Worm (Caenorhabditis elegans): ENCODE results near the gene daf-12.

Gene daf-12

ce11 chrX:10650103-10650502 lies 14.4 kb downstream of the daf-12 start:
- TF ChIP-seq K11D2.4 (GFP tag; IDR thresholded peaks at IDR 0.05), result no peak
- no peak for TF ChIP-seq lin-35 (GFP tag; optimal IDR thresholded peaks at IDR 0.05)

DNA sequence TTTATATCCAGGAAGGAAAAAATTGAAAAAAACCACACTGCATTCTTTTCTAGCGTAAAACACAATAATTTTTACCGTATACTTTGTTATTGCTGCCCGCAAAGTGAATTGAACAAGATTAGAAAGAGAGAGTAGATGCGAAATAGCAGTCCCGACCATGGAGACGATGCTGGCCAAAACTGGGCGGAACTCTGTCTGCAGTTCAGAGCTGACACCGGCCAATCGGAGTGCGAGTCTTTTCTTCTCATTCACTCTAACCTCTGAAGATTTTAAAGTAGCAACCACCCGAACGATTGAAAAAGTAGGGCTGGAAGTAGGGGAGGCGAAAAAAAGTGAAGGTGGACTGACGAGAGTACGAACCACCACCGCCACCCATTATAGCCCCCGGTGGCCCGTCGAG lies 20.9 kb downstream of the daf-12 start:
- TF ChIP-seq K12H6.12 (tag; optimal IDR thresholded peaks at IDR 0.05) (peak; percentile 72), athp-1 (tag; optimal IDR thresholded peaks at IDR 0.05) (no peak), Y79H2A.3 (GFP tag; conservative IDR thresholded peaks at IDR 0.05) (no peak), nfyb-1 (GFP tag; IDR thresholded peaks at IDR 0.05) (peak; percentile 39; the same call in 1 of the 2 replicates), zfh-2 (GFP tag; conservative IDR thresholded peaks at IDR 0.05) (peak; percentile 67), lin-40 (tag; optimal IDR thresholded peaks at IDR 0.05) (no peak)

DNA sequence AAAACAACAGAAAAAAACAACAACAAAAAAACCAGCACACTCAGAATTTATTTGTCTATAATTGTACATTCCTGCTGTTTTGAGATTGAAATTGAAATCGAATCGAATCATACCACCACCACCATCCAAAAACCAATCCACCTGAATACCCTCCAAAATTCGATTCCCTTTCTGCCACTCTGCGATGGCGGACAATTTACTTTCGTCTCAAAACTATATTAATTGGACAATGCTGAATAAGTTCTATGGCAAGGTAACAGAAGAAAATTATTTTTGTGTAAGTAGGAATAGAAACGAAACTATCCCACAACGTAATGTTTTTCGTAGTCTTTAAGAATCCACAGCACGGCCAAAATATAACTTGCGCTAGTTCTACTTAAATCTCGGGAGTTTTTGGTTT lies 23.8 kb downstream of the daf-12 start:
- TF ChIP-seq mcd-1 (GFP tag; IDR thresholded peaks at IDR 0.05) (no peak), ztf-18 (tag; optimal IDR thresholded peaks at IDR 0.05) (no peak), rcor-1 (GFP tag; IDR thresholded peaks at IDR 0.05) (no peak), madf-10 (tag; optimal IDR thresholded peaks at IDR 0.05) (no peak), aptf-2 (GFP tag; conservative IDR thresholded peaks at IDR 0.05) (no peak), hlh-12 (tag; optimal IDR thresholded peaks at IDR 0.05) (no peak), lin-35 (GFP tag; optimal IDR thresholded peaks at IDR 0.05) (no peak), mxl-1 (tag; optimal IDR thresholded peaks at IDR 0.05) (no peak), atf-7 (tag; optimal IDR thresholded peaks at IDR 0.05) (no peak), Y67H2A.10 (GFP tag; conservative IDR thresholded peaks at IDR 0.05) (no peak), aptf-3 (GFP tag; IDR thresholded peaks at IDR 0.05) (no peak), lin-26 (GFP tag; IDR thresholded peaks at IDR 0.05) (no peak), snpc-1.1 (tag; optimal IDR thresholded peaks at IDR 0.05; ENCODE audit: insufficient read depth) (no peak), die-1 (tag; optimal IDR thresholded peaks at IDR 0.05) (no peak), ZK185.1 (tag; optimal IDR thresholded peaks at IDR 0.05; ENCODE audit: poor library complexity, severe bottlenecking) (no peak), ceh-40 (GFP tag; IDR thresholded peaks at IDR 0.05) (no peak), hmg-20 (GFP tag; IDR thresholded peaks at IDR 0.05) (no peak), F10E7.11 (tag; optimal IDR thresholded peaks at IDR 0.05) (no peak)

DNA sequence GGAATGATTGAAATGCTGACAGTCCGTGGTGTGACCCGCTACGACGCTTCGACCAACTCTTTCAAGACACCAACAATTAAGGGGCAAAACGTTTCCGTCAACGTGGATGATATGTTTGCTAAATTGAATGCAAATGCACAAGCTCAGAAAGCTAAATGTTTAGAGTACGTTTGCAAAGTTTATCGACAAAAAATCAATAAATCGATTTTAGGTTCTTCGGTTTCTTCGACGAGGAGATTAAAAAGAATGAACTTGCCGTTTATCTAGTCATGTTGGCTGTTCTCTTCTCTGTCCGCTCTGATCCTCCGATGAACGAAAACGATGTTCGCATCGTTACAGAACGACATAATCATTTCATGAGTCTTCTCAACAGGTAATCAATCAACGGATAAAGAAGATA lies 29.1 kb downstream of the daf-12 start:
- TF ChIP-seq hrde-1 (tag; optimal IDR thresholded peaks at IDR 0.05; ENCODE audit: borderline replicate concordance) (no peak), B0035.1 (tag; optimal IDR thresholded peaks at IDR 0.05) (no peak), let-607 (tag; optimal IDR thresholded peaks at IDR 0.05) (no peak), snpc-3.4 (tag; optimal IDR thresholded peaks at IDR 0.05) (no peak)

DNA sequence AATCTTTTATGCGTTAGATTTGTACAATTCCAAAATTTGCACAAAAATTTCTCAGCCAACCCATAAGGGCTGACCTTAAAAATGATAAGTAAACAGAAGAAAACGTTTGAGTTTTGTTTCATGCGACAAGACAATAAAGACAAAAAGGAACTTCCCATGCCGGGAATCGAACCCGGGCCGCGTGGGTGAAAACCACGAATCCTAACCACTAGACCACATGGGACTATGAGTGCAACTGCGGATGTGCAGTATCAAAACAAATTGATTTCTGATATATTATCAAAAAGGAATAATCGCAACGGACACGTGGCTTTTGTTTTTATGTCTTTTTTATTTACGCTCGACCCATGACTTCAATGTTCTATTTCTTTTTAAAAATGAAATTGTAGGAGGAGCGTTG lies 31.2 kb downstream of the daf-12 start:
- TF ChIP-seq nfyb-1 (GFP tag; IDR thresholded peaks at IDR 0.05) (peak; percentile 71), athp-1 (tag; optimal IDR thresholded peaks at IDR 0.05) (no peak), K11D2.4 (GFP tag; IDR thresholded peaks at IDR 0.05) (no peak), ZK185.1 (tag; optimal IDR thresholded peaks at IDR 0.05; ENCODE audit: poor library complexity, severe bottlenecking) (no peak), F22D6.2 (tag; optimal IDR thresholded peaks at IDR 0.05) (no peak), hsf-1 (GFP tag; IDR thresholded peaks at IDR 0.05) (no peak), ztf-18 (tag; optimal IDR thresholded peaks at IDR 0.05) (no peak), rec-8 (tag; optimal IDR thresholded peaks at IDR 0.05) (peak in 1 of 2 experiments; percentile 73), hmg-1.2 (GFP tag; IDR thresholded peaks at IDR 0.05) (peak; percentile 55), F57A8.1 (GFP tag; optimal IDR thresholded peaks at IDR 0.05) (no peak), akir-1 (GFP tag; optimal IDR thresholded peaks at IDR 0.05) (no peak), F55B11.4 (tag; optimal IDR thresholded peaks at IDR 0.05; ENCODE audit: borderline replicate concordance, insufficient read depth) (no peak), hlh-26 (GFP tag; conservative IDR thresholded peaks at IDR 0.05) (no peak), snpc-1.3 (tag; optimal IDR thresholded peaks at IDR 0.05; ENCODE audit: insufficient read depth) (peak; percentile 30), lir-1 (GFP tag; conservative IDR thresholded peaks at IDR 0.05) (no peak), tbx-9 (tag; optimal IDR thresholded peaks at IDR 0.05; ENCODE audit: borderline replicate concordance) (no peak), mxl-1 (tag; optimal IDR thresholded peaks at IDR 0.05) (no peak), B0261.1 (tag; optimal IDR thresholded peaks at IDR 0.05) (peak; percentile 60)
